Fruit fly (Drosophila melanogaster) whole organism, embryonic: ENCODE results near the gene CG7377.
A peak's percentile ranks its signal among the peaks of the same experiment; 100 is the strongest.

Source experiments
- Aef1 ChIP-seq: fragments of 200-800 bp; sonication (Bioruptor generic); IDR thresholded peaks from 3 replicates; pipeline ENCODE4 v1.3.6; 2022; ENCODE audit warnings: missing biosample characterization, missing genetic modification characterization
- Atf-2 ChIP-seq: fragments of 200-800 bp; sonication (Bioruptor generic); optimal IDR thresholded peaks from 2 replicates; lab custom pipeline; 2016; ENCODE audit warnings: missing biosample characterization, missing genetic modification characterization
- C15 ChIP-seq: fragments of 200-800 bp; sonication (Bioruptor generic); IDR thresholded peaks from 3 replicates; pipeline ENCODE4 v1.3.6; 2022; ENCODE audit warnings: missing biosample characterization, missing genetic modification characterization
- CG12942 ChIP-seq: fragments of 200-800 bp; sonication (Bioruptor generic); optimal IDR thresholded peaks from 3 replicates; lab custom pipeline; 2016; ENCODE audit warnings: missing biosample characterization, missing genetic modification characterization
- CG15601 ChIP-seq: fragments of 200-800 bp; sonication (Bioruptor generic); optimal IDR thresholded peaks from 3 replicates; lab custom pipeline; 2019; ENCODE audit warnings: missing biosample characterization, mild to moderate bottlenecking, missing genetic modification characterization, moderate library complexity
- CG1602 ChIP-seq: fragments of 200-800 bp; sonication (Bioruptor generic); optimal IDR thresholded peaks from 3 replicates; lab custom pipeline; 2016; ENCODE audit warnings: missing biosample characterization, missing genetic modification characterization
- CG17328 ChIP-seq: fragments of 200-800 bp; sonication (Bioruptor generic); IDR thresholded peaks from 2 replicates; pipeline ENCODE4 v1.3.6; 2022; ENCODE audit warnings: missing biosample characterization, missing genetic modification characterization
- CG17385 ChIP-seq: fragments of 200-800 bp; sonication (Bioruptor generic); optimal IDR thresholded peaks from 3 replicates; lab custom pipeline; 2018; ENCODE audit warnings: missing biosample characterization, mild to moderate bottlenecking, missing genetic modification characterization
- CG18599 ChIP-seq: fragments of 200-800 bp; sonication (Bioruptor generic); optimal IDR thresholded peaks from 3 replicates; lab custom pipeline; 2017; ENCODE audit warnings: missing biosample characterization, missing genetic modification characterization, mild to moderate bottlenecking, moderate library complexity, missing genetic modification reagents
- CG18619 ChIP-seq: fragments of 200-800 bp; sonication (Bioruptor generic); optimal IDR thresholded peaks from 3 replicates; lab custom pipeline; 2017; ENCODE audit warnings: missing biosample characterization, mild to moderate bottlenecking, missing genetic modification characterization
- CG3065 ChIP-seq: fragments of 200-800 bp; sonication (Bioruptor generic); optimal IDR thresholded peaks from 2 replicates; lab custom pipeline; 2016; ENCODE audit warnings: missing biosample characterization, missing genetic modification characterization
- CG33557 ChIP-seq: fragments of 200-800 bp; sonication (Bioruptor generic); optimal IDR thresholded peaks from 2 replicates; lab custom pipeline; 2019; ENCODE audit warnings: missing biosample characterization, mild to moderate bottlenecking, missing genetic modification characterization, moderate library complexity
- CG4854 ChIP-seq: fragments of 200-800 bp; sonication (Bioruptor generic); optimal IDR thresholded peaks from 2 replicates; lab custom pipeline; 2016; ENCODE audit warnings: missing biosample characterization, missing genetic modification characterization, inconsistent platforms
- CG6791 ChIP-seq: fragments of 200-800 bp; sonication (Bioruptor generic); IDR thresholded peaks from 3 replicates; pipeline ENCODE4 v1.3.6; 2022; ENCODE audit warnings: missing biosample characterization, missing genetic modification characterization; ENCODE audit not compliant: partially characterized antibody
- CG7357 ChIP-seq: fragments of 200-800 bp; sonication (Bioruptor generic); IDR thresholded peaks from 3 replicates; pipeline ENCODE4 v1.3.6; 2022; ENCODE audit warnings: missing biosample characterization, missing genetic modification characterization
- CG7928 ChIP-seq: fragments of 200-800 bp; sonication (Bioruptor generic); optimal IDR thresholded peaks from 2 replicates; lab custom pipeline; 2017; ENCODE audit warnings: missing biosample characterization, mild to moderate bottlenecking, missing genetic modification characterization
- CG8290 ChIP-seq, 3 experiments: fragments of 200-800 bp; sonication (Bioruptor generic); optimal IDR thresholded peaks; 2 replicates each; lab custom pipeline; 2016 to 2019; ENCODE audit warnings: missing biosample characterization in 3 of 3, missing genetic modification characterization in 3 of 3, mild to moderate bottlenecking in 2 of 3, moderate library complexity in 1 of 3
- CG8388 ChIP-seq: fragments of 200-800 bp; sonication (Bioruptor generic); optimal IDR thresholded peaks from 2 replicates; lab custom pipeline; 2019; ENCODE audit warnings: missing biosample characterization, mild to moderate bottlenecking, missing genetic modification characterization, moderate library complexity
- CTCF ChIP-seq: fragments of 200-800 bp; sonication (Bioruptor generic); optimal IDR thresholded peaks from 2 replicates; lab custom pipeline; 2017; ENCODE audit warnings: missing biosample characterization, mild to moderate bottlenecking, missing genetic modification characterization, moderate library complexity
- Camta ChIP-seq: fragments of 200-800 bp; sonication (Bioruptor generic); optimal IDR thresholded peaks from 2 replicates; lab custom pipeline; 2016; ENCODE audit warnings: missing biosample characterization, missing genetic modification characterization
- CoRest ChIP-seq: fragments of 200-800 bp; sonication (Bioruptor generic); optimal IDR thresholded peaks from 3 replicates; lab custom pipeline; 2018; ENCODE audit warnings: missing biosample characterization, mild to moderate bottlenecking, missing genetic modification characterization, moderate library complexity
- Dfd ChIP-seq, 2 experiments: fragments of >200 bp; optimal IDR thresholded peaks; 2 replicates each; lab custom pipeline; 2017; ENCODE audit warnings: missing biosample characterization in 2 of 2, missing genetic modification characterization in 2 of 2
- Doc3 ChIP-seq: fragments of 200-800 bp; sonication (Bioruptor generic); IDR thresholded peaks from 3 replicates; pipeline ENCODE4 v1.3.6; 2022; ENCODE audit warnings: missing biosample characterization, missing genetic modification characterization; ENCODE audit not compliant: partially characterized antibody
- Hsf ChIP-seq: fragments of 200-800 bp; sonication (Bioruptor generic); optimal IDR thresholded peaks from 3 replicates; lab custom pipeline; 2016; ENCODE audit warnings: missing biosample characterization, missing genetic modification characterization
- Mrtf ChIP-seq: fragments of 200-800 bp; sonication (Bioruptor generic); IDR thresholded peaks from 3 replicates; pipeline ENCODE4 v1.3.6; 2022; ENCODE audit warnings: missing biosample characterization, missing genetic modification characterization
- Nf-YA ChIP-seq: fragments of 200-800 bp; sonication (Bioruptor generic); IDR thresholded peaks from 2 replicates; pipeline ENCODE4 v1.3.6; 2022; ENCODE audit warnings: missing biosample characterization, missing genetic modification characterization
- Nf-YC ChIP-seq: fragments of 200-800 bp; optimal IDR thresholded peaks from 3 replicates; lab custom pipeline; 2019; ENCODE audit warnings: missing biosample characterization, mild to moderate bottlenecking, missing genetic modification characterization, moderate library complexity
- Poxn ChIP-seq: fragments of 200-800 bp; sonication (Bioruptor generic); IDR thresholded peaks from 2 replicates; pipeline ENCODE4 v1.3.6; 2022; ENCODE audit warnings: missing biosample characterization, missing genetic modification characterization
- Sox100B ChIP-seq: fragments of 200-800 bp; sonication (Bioruptor generic); optimal IDR thresholded peaks from 3 replicates; lab custom pipeline; 2018; ENCODE audit warnings: missing biosample characterization, mild to moderate bottlenecking, missing genetic modification characterization
- Sox102F ChIP-seq: fragments of 200-800 bp; sonication (Bioruptor generic); optimal IDR thresholded peaks from 2 replicates; lab custom pipeline; 2018; ENCODE audit warnings: missing biosample characterization, mild to moderate bottlenecking, missing genetic modification characterization, moderate library complexity
- Sry-δ ChIP-seq: fragments of 200-800 bp; sonication (Bioruptor generic); optimal IDR thresholded peaks from 2 replicates; lab custom pipeline; 2016; ENCODE audit warnings: missing biosample characterization, missing genetic modification characterization
- TFAM ChIP-seq: fragments of 200-800 bp; sonication (Bioruptor generic); optimal IDR thresholded peaks from 2 replicates; lab custom pipeline; 2017; ENCODE audit warnings: missing biosample characterization, missing genetic modification characterization, inconsistent platforms
- Taf1 ChIP-seq: fragments of 200-800 bp; sonication (Bioruptor generic); IDR thresholded peaks from 2 replicates; pipeline ENCODE4 v1.3.6; 2022; ENCODE audit warnings: missing biosample characterization, missing genetic modification characterization
- abd-A ChIP-seq: fragments of 200-800 bp; sonication (Bioruptor generic); optimal IDR thresholded peaks from 3 replicates; lab custom pipeline; 2019; ENCODE audit warnings: missing biosample characterization, mild to moderate bottlenecking, missing genetic modification characterization, moderate library complexity
- bigmax ChIP-seq: fragments of 200-800 bp; sonication (Bioruptor generic); optimal IDR thresholded peaks from 2 replicates; lab custom pipeline; 2018; ENCODE audit warnings: missing biosample characterization, mild to moderate bottlenecking, missing genetic modification characterization
- cas ChIP-seq: fragments of 200-800 bp; sonication (Bioruptor generic); IDR thresholded peaks from 2 replicates; pipeline ENCODE4 v1.3.6; 2022; ENCODE audit warnings: missing biosample characterization, missing genetic modification characterization
- cato ChIP-seq: fragments of 200-800 bp; sonication (Bioruptor generic); optimal IDR thresholded peaks from 2 replicates; lab custom pipeline; 2016; ENCODE audit warnings: missing biosample characterization, missing genetic modification characterization, borderline replicate concordance
- danr ChIP-seq: fragments of 200-800 bp; sonication (Bioruptor generic); IDR thresholded peaks from 2 replicates; pipeline ENCODE4 v1.3.6; 2022; ENCODE audit warnings: missing biosample characterization, missing genetic modification characterization
- fd64A ChIP-seq: fragments of 200-800 bp; sonication (Bioruptor generic); optimal IDR thresholded peaks from 3 replicates; lab custom pipeline; 2018; ENCODE audit warnings: missing biosample characterization, mild to moderate bottlenecking, missing genetic modification characterization
- fru ChIP-seq: fragments of >200 bp; optimal IDR thresholded peaks from 2 replicates; lab custom pipeline; 2017
- grau ChIP-seq: fragments of 200-800 bp; optimal IDR thresholded peaks from 3 replicates; lab custom pipeline; 2019; ENCODE audit warnings: missing biosample characterization, mild to moderate bottlenecking, missing genetic modification characterization, moderate library complexity
- ind ChIP-seq: fragments of 200-800 bp; sonication (Bioruptor generic); optimal IDR thresholded peaks from 3 replicates; lab custom pipeline; 2016; ENCODE audit warnings: missing biosample characterization, missing genetic modification characterization
- inv ChIP-seq: fragments of 200-800 bp; sonication (Bioruptor generic); IDR thresholded peaks from 2 replicates; pipeline ENCODE4 v1.3.6; 2022; ENCODE audit warnings: missing biosample characterization, missing genetic modification characterization; ENCODE audit not compliant: partially characterized antibody
- knrl ChIP-seq: fragments of 200-800 bp; sonication (Bioruptor generic); IDR thresholded peaks from 3 replicates; pipeline ENCODE4 v1.3.6; 2022; ENCODE audit warnings: missing biosample characterization, missing genetic modification characterization; ENCODE audit not compliant: partially characterized antibody
- nau ChIP-seq: fragments of 200-800 bp; sonication (Bioruptor generic); optimal IDR thresholded peaks from 3 replicates; lab custom pipeline; 2017; ENCODE audit warnings: missing biosample characterization, mild to moderate bottlenecking, missing genetic modification characterization, missing genetic modification reagents
- onecut ChIP-seq: fragments of 200-800 bp; sonication (Bioruptor generic); IDR thresholded peaks from 2 replicates; pipeline ENCODE4 v1.3.6; 2022; ENCODE audit warnings: missing biosample characterization, missing genetic modification characterization
- ranshi ChIP-seq: fragments of 200-800 bp; sonication (Bioruptor generic); IDR thresholded peaks from 2 replicates; pipeline ENCODE4 v1.3.6; 2022; ENCODE audit warnings: missing biosample characterization, missing genetic modification characterization
- run ChIP-seq: fragments of 200-800 bp; sonication (Bioruptor generic); optimal IDR thresholded peaks from 3 replicates; lab custom pipeline; 2018; ENCODE audit warnings: missing biosample characterization, mild to moderate bottlenecking, missing genetic modification characterization
- sens ChIP-seq: fragments of 200-800 bp; sonication (Bioruptor generic); peaks from one replicate; lab custom pipeline; 2016; ENCODE audit warnings: missing biosample characterization, missing genetic modification characterization
- seq ChIP-seq: fragments of 200-800 bp; sonication (Bioruptor generic); IDR thresholded peaks from 2 replicates; pipeline ENCODE4 v1.3.6; 2022; ENCODE audit warnings: missing biosample characterization, missing genetic modification characterization
- tx ChIP-seq: fragments of 200-800 bp; sonication (Bioruptor generic); optimal IDR thresholded peaks from 2 replicates; lab custom pipeline; 2016; ENCODE audit warnings: missing biosample characterization, missing genetic modification characterization
- usp ChIP-seq: fragments of >200 bp; optimal IDR thresholded peaks from 2 replicates; lab custom pipeline; 2017; ENCODE audit warnings: missing biosample characterization, missing genetic modification characterization
- z ChIP-seq: fragments of 200-800 bp; sonication (Bioruptor generic); IDR thresholded peaks from 3 replicates; pipeline ENCODE4 v1.3.6; 2022; ENCODE audit warnings: missing biosample characterization, missing genetic modification characterization

The CG7377 gene

dm6 chr3L:11579919-11580318 is 9.6 kb upstream of the CG7377 start, which contains the start of gene CG43390 (continued):
- TF ChIP-seq CG4854: no peak
- no peak for TF ChIP-seq Dfd (GFP tag; optimal IDR thresholded peaks at IDR 0.05; lab: Kevin White, UChicago)
- TF ChIP-seq CG17385: peak; percentile 47
- TF ChIP-seq CG12942: no peak
- no peak for TF ChIP-seq CG33557
- no peak for TF ChIP-seq inv
- TF ChIP-seq cas (GFP tag; lab: Robert Waterston, UW): no peak; the same call in 1 of the 2 replicates
- TF ChIP-seq usp (GFP tag; lab: Kevin White, UChicago): no peak
- no peak for TF ChIP-seq ind
- TF ChIP-seq CG17328 (GFP tag; lab: Robert Waterston, UW): no peak
- no peak for TF ChIP-seq CG8290 (GFP tag; optimal IDR thresholded peaks at IDR 0.05; lab: Kevin White, UChicago)
- TF ChIP-seq CG8290 (tag; optimal IDR thresholded peaks at IDR 0.05; lab: Kevin White, UChicago): peak in 1 of 2 experiments; percentile 96
- no peak for TF ChIP-seq onecut (GFP tag; lab: Robert Waterston, UW)
- no peak for TF ChIP-seq seq (GFP tag; lab: Robert Waterston, UW)
- no peak for TF ChIP-seq ranshi
- TF ChIP-seq fd64A (GFP tag; lab: Kevin White, UChicago): no peak
- no peak for TF ChIP-seq run
- TF ChIP-seq nau: no peak
- TF ChIP-seq abd-A (tag; lab: Kevin White, UChicago): no peak
- TF ChIP-seq Poxn (GFP tag; lab: Robert Waterston, UW): no peak
- peak; percentile 7 for TF ChIP-seq Camta (GFP tag; lab: Kevin White, UChicago)
- no peak for TF ChIP-seq Mrtf
- TF ChIP-seq Doc3 (GFP tag; lab: Robert Waterston, UW): no peak
- no peak for TF ChIP-seq CG7928
- no peak for TF ChIP-seq CTCF (GFP tag; lab: Kevin White, UChicago)
- TF ChIP-seq Sox102F: peak; percentile 31
- TF ChIP-seq Sry-δ (GFP tag; lab: Kevin White, UChicago): no peak
- TF ChIP-seq Taf1 (GFP tag; lab: Robert Waterston, UW): no peak
- peak; percentile 50 for TF ChIP-seq CG18619
- TF ChIP-seq C15 (GFP tag; lab: Robert Waterston, UW): no peak; the same call in 2 of the 3 replicates
- TF ChIP-seq CG7357 (GFP tag; lab: Robert Waterston, UW): no peak
- no peak for TF ChIP-seq CG1602 (GFP tag; lab: Kevin White, UChicago)
- TF ChIP-seq bigmax (GFP tag; lab: Kevin White, UChicago): no peak
- no peak for TF ChIP-seq Aef1 (GFP tag; lab: Robert Waterston, UW)
- TF ChIP-seq Atf-2: no peak
- peak; percentile 43 for TF ChIP-seq sens (GFP tag; lab: Kevin White, UChicago)
- no peak for TF ChIP-seq CG3065 (GFP tag; lab: Kevin White, UChicago)
- no peak for TF ChIP-seq CG6791 (GFP tag; lab: Robert Waterston, UW)
- peak; percentile 76 for TF ChIP-seq CG18599 (GFP tag; lab: Kevin White, UChicago)
- no peak for TF ChIP-seq Sox100B
- no peak for TF ChIP-seq CG15601
- no peak for TF ChIP-seq Hsf
- no peak for TF ChIP-seq CG8388
- TF ChIP-seq cato (GFP tag; lab: Kevin White, UChicago): no peak
- peak; percentile 58 for TF ChIP-seq grau (tag; lab: Kevin White, UChicago)
- no peak for TF ChIP-seq Nf-YC (tag; lab: Kevin White, UChicago)
- TF ChIP-seq danr: peak; percentile 9; the same call in 1 of the 2 replicates
- TF ChIP-seq fru: no peak
- no peak for TF ChIP-seq knrl (GFP tag; lab: Robert Waterston, UW)
- TF ChIP-seq CoRest (tag; lab: Kevin White, UChicago): peak; percentile 39
- no peak for TF ChIP-seq z (GFP tag; lab: Robert Waterston, UW)
- no peak for TF ChIP-seq TFAM (GFP tag; lab: Kevin White, UChicago)
- TF ChIP-seq tx (GFP tag; lab: Kevin White, UChicago): no peak
- TF ChIP-seq Nf-YA (GFP tag; lab: Robert Waterston, UW): no peak
